Worm (Caenorhabditis elegans): Measurements from ENCODE around the gene cyc-2.1.
A peak's percentile ranks its signal among the peaks of the same experiment; 100 is the strongest.

The cyc-2.1 gene

DNA sequence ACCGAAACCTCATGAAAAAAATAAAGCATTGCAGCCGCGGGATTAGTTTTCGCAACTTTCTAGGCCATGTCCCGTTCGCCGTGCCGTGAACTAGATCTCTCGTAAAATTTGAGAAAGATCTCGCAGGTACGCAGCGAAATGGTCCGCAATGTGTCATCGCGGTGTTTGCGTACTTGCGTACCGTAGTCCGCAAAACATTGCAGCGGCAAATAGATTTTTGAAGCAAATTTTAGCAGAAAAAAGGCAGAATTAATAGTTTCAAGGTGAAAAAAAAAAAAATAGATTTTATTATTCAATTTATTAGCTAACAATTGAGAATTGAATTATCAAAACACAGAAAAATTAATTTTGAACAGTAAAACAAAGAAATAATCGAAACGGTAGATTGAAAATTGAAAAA, 20.9 kb downstream of the cyc-2.1 start (continued):
- TF ChIP-seq spr-3 (GFP tag; optimal IDR thresholded peaks at IDR 0.05) (peak; percentile 70), spr-1 (tag; optimal IDR thresholded peaks at IDR 0.05) (peak; percentile 88)

DNA sequence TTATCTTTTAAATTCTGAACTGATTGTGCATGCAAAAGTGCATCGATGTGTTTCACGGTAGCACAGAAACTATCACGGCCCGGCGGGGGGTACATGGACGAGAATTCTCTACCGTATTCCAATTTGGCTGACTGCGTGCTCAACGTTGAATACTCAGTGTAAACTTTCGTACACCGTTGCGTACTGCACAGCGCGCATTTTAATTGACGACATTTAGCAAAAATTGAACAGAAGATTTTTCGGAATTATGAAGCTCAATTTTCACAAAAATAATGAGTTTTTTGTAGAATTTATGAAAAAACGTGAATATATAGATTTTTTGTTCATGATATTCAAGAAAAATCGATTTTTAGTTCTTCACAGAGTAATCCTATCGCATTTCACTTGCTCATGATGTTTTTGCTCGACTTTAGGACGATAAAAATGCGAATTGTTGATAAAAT, 23.3 kb downstream of the cyc-2.1 start:
- TF ChIP-seq F37D6.2 (tag; optimal IDR thresholded peaks at IDR 0.05) (peak; percentile 91), mep-1 (tag; optimal IDR thresholded peaks at IDR 0.05) (peak; percentile 68), daf-16 (GFP tag; optimal IDR thresholded peaks at IDR 0.05) (peak; percentile 22 to 30), daf-16 (tag; optimal IDR thresholded peaks at IDR 0.05) (peak; percentile 16), dve-1 (tag; optimal IDR thresholded peaks at IDR 0.05; ENCODE audit: insufficient read depth) (peak; percentile 62), unc-130 (GFP tag; optimal IDR thresholded peaks at IDR 0.05) (peak; percentile 1), mdl-1 (tag; optimal IDR thresholded peaks at IDR 0.05) (peak in 1 of 2 experiments; percentile 23), mxl-2 (GFP tag; conservative IDR thresholded peaks at IDR 0.05) (peak; percentile 95), pqm-1 (tag; optimal IDR thresholded peaks at IDR 0.05) (peak; percentile 7), zip-11 (GFP tag; IDR thresholded peaks at IDR 0.05) (0 out of 2 replicates have a peak, but pooled peaks have one; percentile 72), lin-29 (GFP tag; IDR thresholded peaks at IDR 0.05) (peak; percentile 100), madf-9 (GFP tag; conservative IDR thresholded peaks at IDR 0.05) (peak; percentile 100), hif-1 (tag; optimal IDR thresholded peaks at IDR 0.05) (peak; percentile 68 to 78), Y105C5A.15 (GFP tag; IDR thresholded peaks at IDR 0.05) (peak; percentile 93; the same call in 1 of the 2 replicates), mes-2 (tag; optimal IDR thresholded peaks at IDR 0.05; ENCODE audit: poor library complexity, severe bottlenecking) (peak; percentile 80), spr-1 (tag; optimal IDR thresholded peaks at IDR 0.05) (peak; percentile 89), hmg-1.1 (GFP tag; IDR thresholded peaks at IDR 0.05) (peak; percentile 100), php-3 (GFP tag; IDR thresholded peaks at IDR 0.05) (peak; percentile 100), D1046.2 (GFP tag; IDR thresholded peaks at IDR 0.05) (peak; percentile 99), lin-1 (GFP tag; IDR thresholded peaks at IDR 0.05) (peak; percentile 98), vab-7 (GFP tag; IDR thresholded peaks at IDR 0.05) (peak; percentile 100), zfp-3 (GFP tag; conservative IDR thresholded peaks at IDR 0.05) (peak; percentile 100), daf-8 (GFP tag; IDR thresholded peaks at IDR 0.05) (peak; percentile 100), tra-1 (GFP tag; IDR thresholded peaks at IDR 0.05) (peak; percentile 100), lim-7 (GFP tag; IDR thresholded peaks at IDR 0.05) (peak; percentile 65; the same call in 1 of the 2 replicates), dpl-1 (GFP tag; optimal IDR thresholded peaks at IDR 0.05) (peak; percentile 67), ceh-44 (GFP tag; IDR thresholded peaks at IDR 0.05) (peak; percentile 99), nhr-41 (GFP tag; IDR thresholded peaks at IDR 0.05) (peak; percentile 99), Y5F2A.4 (GFP tag; optimal IDR thresholded peaks at IDR 0.05) (peak; percentile 35), set-16 (GFP tag; IDR thresholded peaks at IDR 0.05) (peak; percentile 58), tag-97 (GFP tag; IDR thresholded peaks at IDR 0.05) (peak; percentile 99), Y75B8A.6 (GFP tag; IDR thresholded peaks at IDR 0.05) (peak; percentile 100), T26A8.4 (GFP tag; IDR thresholded peaks at IDR 0.05) (peak; percentile 100), Y48G9A.11 (GFP tag; IDR thresholded peaks at IDR 0.05) (peak; percentile 96), rbr-2 (tag; optimal IDR thresholded peaks at IDR 0.05) (peak; percentile 96), F10B5.3 (tag; optimal IDR thresholded peaks at IDR 0.05) (peak; percentile 81), spr-3 (GFP tag; optimal IDR thresholded peaks at IDR 0.05) (peak; percentile 68), dmd-9 (GFP tag; IDR thresholded peaks at IDR 0.05) (peak; percentile 100), mxl-3 (GFP tag; optimal IDR thresholded peaks at IDR 0.05) (peak; percentile 5), madf-5 (GFP tag; IDR thresholded peaks at IDR 0.05) (peak; percentile 95 to 100), nhr-48 (tag; optimal IDR thresholded peaks at IDR 0.05) (peak; percentile 84), arid-1 (GFP tag; conservative IDR thresholded peaks at IDR 0.05) (peak; percentile 98), ZK337.2 (GFP tag; IDR thresholded peaks at IDR 0.05) (peak; percentile 100), dmd-6 (GFP tag; IDR thresholded peaks at IDR 0.05) (peak; percentile 100), mdt-29 (GFP tag; IDR thresholded peaks at IDR 0.05) (peak; percentile 99), ZK546.5 (tag; optimal IDR thresholded peaks at IDR 0.05) (peak in 1 of 2 experiments; percentile 38), F26F4.8 (GFP tag; conservative IDR thresholded peaks at IDR 0.05) (0 out of 2 replicates have a peak, but pooled peaks have one; percentile 53)

Data from whole organism, L4 larva.